Worm (Caenorhabditis elegans) whole organism, early embryonic: ENCODE measurements around the gene cyp-25A3.
"Not testable (repeated sequence)": the region's sequence is repeated elsewhere in the genome, so short reads cannot be mapped to it uniquely, and the experiment has no call there.

Experiments
- F13C5.2 ChIP-seq: sonication (generic microtip); optimal IDR thresholded peaks from 2 replicates; lab custom pipeline; 2017; ENCODE audit warnings: mild to moderate bottlenecking, missing genetic modification characterization, inconsistent platforms, missing compliant biosample characterization
- aly-1 ChIP-seq: sonication (generic microtip); optimal IDR thresholded peaks from 2 replicates; lab custom pipeline; 2016; ENCODE audit warnings: missing genetic modification characterization, missing compliant biosample characterization
- ama-1 ChIP-seq: fragments of 150-350 bp; optimal IDR thresholded peaks from 2 replicates; lab custom pipeline; 2014
- ceh-13 ChIP-seq: fragments of 200-800 bp; sonication (Bioruptor generic); optimal IDR thresholded peaks from 2 replicates; lab custom pipeline; 2018; ENCODE audit warnings: mild to moderate bottlenecking, missing genetic modification characterization, missing compliant biosample characterization
- flt-1 ChIP-seq: fragments of 200-800 bp; sonication (Bioruptor generic); IDR thresholded peaks from 2 replicates; pipeline ENCODE4 v1.3.6; 2022; ENCODE audit warnings: missing genetic modification characterization, missing compliant biosample characterization
- hmbx-1 ChIP-seq: sonication (generic microtip); optimal IDR thresholded peaks from 2 replicates; lab custom pipeline; 2016; ENCODE audit warnings: mild to moderate bottlenecking, missing genetic modification characterization, missing compliant biosample characterization
- pes-1 ChIP-seq: fragments of 200-800 bp; sonication (Bioruptor generic); IDR thresholded peaks from 2 replicates; pipeline ENCODE4 v1.3.6; 2022; ENCODE audit warnings: missing genetic modification reagents, missing genetic modification characterization, missing compliant biosample characterization
- tbx-11 ChIP-seq: fragments of 200-800 bp; sonication (Bioruptor generic); IDR thresholded peaks from 2 replicates; pipeline ENCODE4 v1.3.6; 2022; ENCODE audit warnings: missing genetic modification characterization, missing compliant biosample characterization
- tbx-37 ChIP-seq: fragments of 200-800 bp; sonication (Bioruptor generic); conservative IDR thresholded peaks from 2 replicates; pipeline ENCODE4 v1.3.6; 2022; ENCODE audit warnings: missing genetic modification reagents, missing genetic modification characterization, missing compliant biosample characterization
- tra-4 ChIP-seq: sonication (generic microtip); optimal IDR thresholded peaks from 2 replicates; lab custom pipeline; 2017; ENCODE audit warnings: missing genetic modification characterization, missing compliant biosample characterization

DNA sequence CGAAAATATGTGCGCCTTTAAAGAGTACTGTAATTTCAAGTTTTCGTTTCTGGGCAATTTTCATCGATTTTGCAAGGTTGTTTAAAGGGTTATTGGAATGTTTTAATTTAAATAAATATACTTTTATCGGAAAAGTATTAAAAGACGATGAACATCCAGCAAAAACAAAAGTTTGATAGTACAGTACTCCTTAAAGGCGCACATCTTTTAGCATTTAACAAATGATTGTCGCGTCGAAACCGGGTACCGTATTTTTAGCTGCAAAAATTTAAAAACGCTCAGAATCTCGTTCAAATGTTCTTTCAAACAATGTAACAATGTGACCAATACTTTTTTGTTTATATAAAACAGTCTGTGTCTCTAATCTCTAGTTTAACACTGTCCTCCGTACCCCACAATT is 744 bp upstream of the cyp-25A3 start, which contains the start of gene C36A4.11:
- not testable (repeated sequence) for TF ChIP-seq ceh-13 (GFP tag; lab: Kevin White, UChicago); tra-4 (tag; lab: Kevin White, UChicago); tbx-37 (GFP tag; lab: Robert Waterston, UW); aly-1 (tag; lab: Kevin White, UChicago); tbx-11 (GFP tag; lab: Robert Waterston, UW); pes-1 (GFP tag; lab: Robert Waterston, UW); ama-1 (lab: Kevin White, UChicago); hmbx-1; F13C5.2 (tag; lab: Kevin White, UChicago); flt-1
